Worm (Caenorhabditis elegans) whole organism, early embryonic: ENCODE results near the gene ZK666.11.

Source experiments
- aly-1 ChIP-seq: sonication (generic microtip); optimal IDR thresholded peaks from 2 replicates; lab custom pipeline; 2016; ENCODE audit warnings: missing genetic modification characterization, missing compliant biosample characterization
- ceh-36 ChIP-seq: sonication (generic microtip); optimal IDR thresholded peaks from 2 replicates; lab custom pipeline; 2016; ENCODE audit warnings: missing genetic modification characterization, inconsistent platforms, missing compliant biosample characterization

ce11 chrII:10446814-10447213, 35.5 kb upstream of the ZK666.11 start:
- TF ChIP-seq aly-1 (tag; lab: Kevin White, UChicago) (no peak), ceh-36 (tag; lab: Kevin White, UChicago) (no peak)
